Worm (Caenorhabditis elegans) whole organism, L1 larva: Measurements from ENCODE around the gene C23H4.8.

ENCODE experiments used
- ceh-82 ChIP-seq, 3 experiments: fragments of 150-350 bp in 1 of 3; sonication (generic microtip) in 2 of 3; optimal IDR thresholded peaks; 2 replicates each; lab custom pipeline; 2014 to 2017; ENCODE audit warnings: missing biosample characterization in 3 of 3, missing genetic modification characterization in 3 of 3
- dsc-1 ChIP-seq: sonication (generic microtip); optimal IDR thresholded peaks from 2 replicates; lab custom pipeline; 2016; ENCODE audit warnings: mild to moderate bottlenecking, missing genetic modification characterization, missing compliant biosample characterization
- elt-3 ChIP-seq, 6 experiments: fragments of 150-350 bp in 1 of 6; sonication (generic microtip); optimal IDR thresholded peaks; 2 replicates each; lab custom pipeline; 2017 to 2018; ENCODE audit warnings: missing biosample characterization in 6 of 6, missing genetic modification characterization in 6 of 6, inconsistent platforms in 1 of 6
- lir-3 ChIP-seq: sonication (generic microtip); optimal IDR thresholded peaks from 2 replicates; lab custom pipeline; 2016; ENCODE audit warnings: mild to moderate bottlenecking, missing genetic modification characterization, moderate library complexity, missing compliant biosample characterization; ENCODE audit not compliant: poor library complexity
- nhr-76 ChIP-seq: sonication (generic microtip); optimal IDR thresholded peaks from 2 replicates; lab custom pipeline; 2017; ENCODE audit warnings: missing biosample characterization, missing genetic modification characterization
- ztf-4 ChIP-seq: fragments of 150-350 bp; optimal IDR thresholded peaks from 2 replicates; lab custom pipeline; 2014; ENCODE audit warnings: missing biosample characterization, missing genetic modification characterization

ce11 chrX:12176873-12177293 lies 40.2 kb upstream of the C23H4.8 start:
- TF ChIP-seq dsc-1 (tag; lab: Kevin White, UChicago) (no peak), nhr-76 (tag; lab: Kevin White, UChicago) (no peak), ceh-82 (tag; optimal IDR thresholded peaks at IDR 0.05; lab: Kevin White, UChicago) (no peak), elt-3 (tag; optimal IDR thresholded peaks at IDR 0.05; lab: Kevin White, UChicago) (no peak), ztf-4 (tag; lab: Kevin White, UChicago) (no peak), lir-3 (no peak)
